Worm (Caenorhabditis elegans) whole organism, mixed stage, embryonic: ENCODE data around the gene D2024.18.
"Not testable (repeated sequence)": the region's sequence is repeated elsewhere in the genome, so short reads cannot be mapped to it uniquely, and the experiment has no call there.

Experiments
- M03D4.4 ChIP-seq: sonication (generic microtip); optimal IDR thresholded peaks from 2 replicates; lab custom pipeline; 2017; ENCODE audit warnings: mild to moderate bottlenecking, missing genetic modification characterization, missing compliant biosample characterization
- bed-3 ChIP-seq: fragments of 200-800 bp; sonication (Bioruptor generic); optimal IDR thresholded peaks from 3 replicates; lab custom pipeline; 2018; ENCODE audit warnings: mild to moderate bottlenecking, missing genetic modification characterization, moderate library complexity, missing compliant biosample characterization
- blmp-1 ChIP-seq: fragments of 150-350 bp; optimal IDR thresholded peaks from 2 replicates; lab custom pipeline; 2014; ENCODE audit warnings: missing biosample characterization, missing genetic modification characterization
- ceh-39 ChIP-seq: fragments of 150-350 bp; optimal IDR thresholded peaks from 2 replicates; lab custom pipeline; 2014; ENCODE audit warnings: missing biosample characterization, missing genetic modification characterization
- ceh-43 ChIP-seq: fragments of 200-800 bp; sonication (Bioruptor generic); optimal IDR thresholded peaks from 2 replicates; lab custom pipeline; 2018; ENCODE audit warnings: mild to moderate bottlenecking, missing genetic modification characterization, moderate library complexity, missing compliant biosample characterization
- ceh-83 ChIP-seq: fragments of 200-800 bp; sonication (Bioruptor generic); optimal IDR thresholded peaks from 2 replicates; lab custom pipeline; 2018; ENCODE audit warnings: mild to moderate bottlenecking, missing genetic modification characterization, missing compliant biosample characterization
- cnd-1 ChIP-seq: fragments of 200-800 bp; sonication (Bioruptor generic); optimal IDR thresholded peaks from 2 replicates; lab custom pipeline; 2018; ENCODE audit warnings: mild to moderate bottlenecking, missing genetic modification characterization, missing compliant biosample characterization
- drap-1 ChIP-seq: fragments of 200-800 bp; sonication (Bioruptor generic); optimal IDR thresholded peaks from 3 replicates; lab custom pipeline; 2018; ENCODE audit warnings: mild to moderate bottlenecking, missing genetic modification characterization, missing compliant biosample characterization
- elt-1 ChIP-seq: sonication (generic microtip); optimal IDR thresholded peaks from 2 replicates; lab custom pipeline; 2017; ENCODE audit warnings: missing genetic modification characterization, mild to moderate bottlenecking, missing compliant biosample characterization, antibody characterized with exemption, moderate library complexity, borderline replicate concordance; ENCODE audit not compliant: insufficient read depth
- elt-3 ChIP-seq: fragments of 150-350 bp; optimal IDR thresholded peaks from 2 replicates; lab custom pipeline; 2014; ENCODE audit warnings: missing biosample characterization, missing genetic modification characterization
- ham-2 ChIP-seq: fragments of 200-800 bp; sonication (Bioruptor generic); optimal IDR thresholded peaks from 2 replicates; lab custom pipeline; 2018; ENCODE audit warnings: mild to moderate bottlenecking, missing genetic modification characterization, missing compliant biosample characterization
- hlh-1 ChIP-seq: fragments of 150-350 bp; optimal IDR thresholded peaks from 2 replicates; lab custom pipeline; 2014; ENCODE audit warnings: missing biosample characterization, missing genetic modification reagents, missing genetic modification characterization
- lin-13 ChIP-seq: fragments of 150-350 bp; optimal IDR thresholded peaks from 2 replicates; lab custom pipeline; 2014; ENCODE audit warnings: missing biosample characterization, missing genetic modification characterization
- lin-32 ChIP-seq: fragments of 200-800 bp; sonication (Bioruptor generic); optimal IDR thresholded peaks from 2 replicates; lab custom pipeline; 2018; ENCODE audit warnings: mild to moderate bottlenecking, missing genetic modification characterization, missing compliant biosample characterization
- lsy-2 ChIP-seq: fragments of 150-350 bp; optimal IDR thresholded peaks from 2 replicates; lab custom pipeline; 2014; ENCODE audit warnings: missing biosample characterization, missing genetic modification characterization
- mep-1 ChIP-seq: fragments of 150-350 bp; optimal IDR thresholded peaks from 2 replicates; lab custom pipeline; 2017; ENCODE audit warnings: missing biosample characterization, missing genetic modification reagents, missing genetic modification characterization, inconsistent platforms
- mls-2 ChIP-seq: sonication (generic microtip); optimal IDR thresholded peaks from 2 replicates; lab custom pipeline; 2016; ENCODE audit warnings: mild to moderate bottlenecking, missing genetic modification characterization, moderate library complexity, missing compliant biosample characterization
- nhr-12 ChIP-seq: fragments of 150-350 bp; optimal IDR thresholded peaks from 2 replicates; lab custom pipeline; 2014; ENCODE audit warnings: missing biosample characterization, missing genetic modification characterization
- nhr-2 ChIP-seq: fragments of 150-350 bp; optimal IDR thresholded peaks from 2 replicates; lab custom pipeline; 2014; ENCODE audit warnings: missing biosample characterization, missing genetic modification characterization
- nhr-237 ChIP-seq: fragments of 150-350 bp; optimal IDR thresholded peaks from 2 replicates; lab custom pipeline; 2014; ENCODE audit warnings: missing biosample characterization, missing genetic modification characterization
- nhr-28 ChIP-seq: fragments of 150-350 bp; optimal IDR thresholded peaks from 2 replicates; lab custom pipeline; 2014; ENCODE audit warnings: missing biosample characterization, missing genetic modification characterization
- nhr-76 ChIP-seq: sonication (generic microtip); optimal IDR thresholded peaks from 2 replicates; lab custom pipeline; 2017; ENCODE audit warnings: missing biosample characterization, missing genetic modification characterization
- pha-4 ChIP-seq: fragments of 150-350 bp; optimal IDR thresholded peaks from 2 replicates; lab custom pipeline; 2018; ENCODE audit warnings: missing biosample characterization, missing genetic modification reagents, missing genetic modification characterization
- sem-2 ChIP-seq: fragments of 200-800 bp; sonication (Bioruptor generic); optimal IDR thresholded peaks from 2 replicates; lab custom pipeline; 2018; ENCODE audit warnings: mild to moderate bottlenecking, missing genetic modification characterization, missing compliant biosample characterization
- snpc-4 ChIP-seq: fragments of 150-350 bp; optimal IDR thresholded peaks from 2 replicates; lab custom pipeline; 2014; ENCODE audit warnings: missing biosample characterization, missing genetic modification characterization
- tbx-8 ChIP-seq: fragments of 200-800 bp; sonication (Bioruptor generic); optimal IDR thresholded peaks from 2 replicates; lab custom pipeline; 2018; ENCODE audit warnings: mild to moderate bottlenecking, missing genetic modification characterization, moderate library complexity, missing compliant biosample characterization
- unc-120 ChIP-seq: sonication (generic microtip); optimal IDR thresholded peaks from 2 replicates; lab custom pipeline; 2017; ENCODE audit warnings: missing genetic modification characterization, missing compliant biosample characterization; ENCODE audit not compliant: poor library complexity, severe bottlenecking
- unc-39 ChIP-seq: fragments of 150-350 bp; optimal IDR thresholded peaks from 2 replicates; lab custom pipeline; 2014; ENCODE audit warnings: missing biosample characterization, missing genetic modification characterization
- zip-8 ChIP-seq: fragments of 150-350 bp; optimal IDR thresholded peaks from 2 replicates; lab custom pipeline; 2014; ENCODE audit warnings: missing biosample characterization, missing genetic modification characterization
- ztf-11 ChIP-seq: fragments of 150-350 bp; optimal IDR thresholded peaks from 2 replicates; lab custom pipeline; 2014; ENCODE audit warnings: missing biosample characterization, missing genetic modification characterization

Gene D2024.18

DNA sequence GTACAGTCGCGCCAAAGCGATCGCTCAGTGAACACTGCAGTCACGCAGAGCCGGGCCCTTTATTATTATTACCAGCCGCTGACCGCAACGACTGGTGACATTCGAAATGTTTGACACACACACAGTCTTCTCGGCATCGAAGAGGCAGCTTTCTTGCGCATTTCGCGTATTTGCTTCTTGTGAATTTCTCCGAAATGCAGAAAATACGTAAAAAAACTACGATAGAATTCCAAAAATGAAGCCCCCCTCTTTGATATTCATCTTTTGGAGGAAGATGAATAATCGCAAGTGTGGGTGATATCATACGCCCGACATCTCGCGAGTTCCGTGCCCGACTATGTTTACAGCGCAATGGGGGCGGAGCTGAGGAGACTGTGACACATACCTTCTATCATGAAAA lies 3.0 kb downstream of the D2024.18 start:
- no peak for TF ChIP-seq lin-13
- TF ChIP-seq blmp-1 (tag; lab: Kevin White, UChicago), result no peak
- no peak for TF ChIP-seq pha-4 (tag; lab: Kevin White, UChicago)
- no peak for TF ChIP-seq elt-1 (tag; lab: Kevin White, UChicago)
- no peak for TF ChIP-seq drap-1 (GFP tag; lab: Kevin White, UChicago)
- no peak for TF ChIP-seq nhr-237
- no peak for TF ChIP-seq ceh-83 (GFP tag; lab: Kevin White, UChicago)
- TF ChIP-seq tbx-8 (GFP tag; lab: Kevin White, UChicago), result no peak
- TF ChIP-seq nhr-28, result no peak
- TF ChIP-seq mep-1 (tag; lab: Kevin White, UChicago), result no peak
- TF ChIP-seq hlh-1 (tag; lab: Kevin White, UChicago), result no peak
- no peak for TF ChIP-seq unc-39 (tag; lab: Kevin White, UChicago)
- TF ChIP-seq bed-3 (GFP tag; lab: Kevin White, UChicago), result no peak

DNA sequence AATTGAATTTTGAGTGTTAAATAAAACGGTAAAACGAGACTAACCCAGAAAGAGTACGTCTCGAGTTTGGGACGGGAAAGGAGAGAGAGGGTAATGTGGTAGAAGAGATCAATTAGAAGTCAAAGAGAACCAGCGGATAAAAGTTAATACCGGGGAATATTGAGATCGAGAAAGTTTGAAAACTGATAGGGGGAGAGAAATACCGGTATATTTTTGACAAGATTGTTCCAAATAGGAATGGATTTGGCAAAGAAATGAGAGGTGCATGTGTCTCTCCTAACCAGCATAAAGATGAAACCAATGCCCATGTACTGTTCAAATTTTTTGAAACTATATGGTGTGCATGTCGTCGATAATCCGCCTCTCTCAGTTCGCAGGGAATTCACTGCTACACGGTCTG lies 4.4 kb downstream of the D2024.18 start, which contains the start of gene C06E4.5:
C06E4.5 (plus strand) TSS at position 301 of the 400 bp plus-strand sequence.
- TF ChIP-seq unc-120 (tag; lab: Kevin White, UChicago); elt-3 (tag; lab: Kevin White, UChicago); lin-13: not testable (repeated sequence)

DNA sequence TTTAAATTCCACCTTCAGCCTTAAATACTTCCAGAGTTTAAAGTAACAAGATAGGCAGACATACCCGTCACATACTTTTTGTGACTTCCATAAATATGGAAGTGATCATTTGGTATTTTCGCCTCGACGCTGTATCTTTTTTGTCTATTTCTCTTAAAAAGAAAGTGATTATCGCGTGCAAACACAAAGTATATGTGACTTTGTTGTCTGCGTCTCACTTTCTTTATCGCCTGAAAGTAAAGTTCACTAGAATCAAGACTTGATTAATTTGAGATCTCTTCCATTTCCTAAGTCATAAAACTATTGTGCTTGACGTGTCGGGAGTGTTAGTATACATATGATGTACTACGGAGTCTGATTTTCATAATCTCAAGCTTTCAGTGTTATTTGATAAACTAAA lies 8.0 kb downstream of the D2024.18 start, which contains the start of gene C06E4.6:
C06E4.6 (minus strand) TSS at position 51 of the 400 bp plus-strand sequence.
- TF ChIP-seq lsy-2 (tag; lab: Kevin White, UChicago), result no peak
- TF ChIP-seq ceh-43 (GFP tag; lab: Kevin White, UChicago), result no peak
- no peak for TF ChIP-seq ham-2 (GFP tag; lab: Kevin White, UChicago)

ce11 chrIV:7260587-7260986 lies 10.3 kb downstream of the D2024.18 start, which contains the start of gene C06E4.3:
C06E4.3 (plus strand) TSS chrIV:7260875.
- TF ChIP-seq ceh-43 (GFP tag; lab: Kevin White, UChicago), result no peak
- no peak for TF ChIP-seq sem-2 (GFP tag; lab: Kevin White, UChicago)
- TF ChIP-seq pha-4 (tag; lab: Kevin White, UChicago), result no peak
- no peak for TF ChIP-seq ztf-11 (tag; lab: Kevin White, UChicago)
- no peak for TF ChIP-seq snpc-4 (tag; lab: Kevin White, UChicago)
- no peak for TF ChIP-seq zip-8
- TF ChIP-seq nhr-28, result no peak
- no peak for TF ChIP-seq ceh-39
- no peak for TF ChIP-seq lin-13
- TF ChIP-seq nhr-237, result no peak
- TF ChIP-seq ham-2 (GFP tag; lab: Kevin White, UChicago), result no peak
- TF ChIP-seq blmp-1 (tag; lab: Kevin White, UChicago), result no peak
- no peak for TF ChIP-seq mls-2 (tag; lab: Kevin White, UChicago)
- no peak for TF ChIP-seq nhr-2 (tag; lab: Kevin White, UChicago)
- no peak for TF ChIP-seq elt-3 (tag; lab: Kevin White, UChicago)
- TF ChIP-seq lin-32 (GFP tag; lab: Kevin White, UChicago), result no peak
- TF ChIP-seq M03D4.4 (tag; lab: Kevin White, UChicago), result no peak
- TF ChIP-seq nhr-12 (tag; lab: Kevin White, UChicago), result no peak
- TF ChIP-seq cnd-1 (tag; lab: Kevin White, UChicago), result no peak

ce11 chrIV:7263137-7263536 lies 12.9 kb downstream of the D2024.18 start, which contains the start of gene glb-2:
glb-2 (minus strand) TSS chrIV:7263237.
- TF ChIP-seq blmp-1 (tag; lab: Kevin White, UChicago) (no peak), elt-3 (tag; lab: Kevin White, UChicago) (no peak), nhr-76 (tag; lab: Kevin White, UChicago) (no peak), pha-4 (tag; lab: Kevin White, UChicago) (no peak), ceh-43 (GFP tag; lab: Kevin White, UChicago) (no peak), ham-2 (GFP tag; lab: Kevin White, UChicago) (no peak), mls-2 (tag; lab: Kevin White, UChicago) (no peak), elt-1 (tag; lab: Kevin White, UChicago) (no peak), ceh-39 (no peak)
